Worm (Caenorhabditis elegans) whole organism, L1 larva: ENCODE data around the gene K08F9.1.
A peak's percentile ranks its signal among the peaks of the same experiment; 100 is the strongest.

Experiments
- C04F5.9 ChIP-seq: sonication (generic microtip); optimal IDR thresholded peaks from 2 replicates; lab custom pipeline; 2016; ENCODE audit warnings: missing genetic modification characterization, missing compliant biosample characterization
- C16A3.4 ChIP-seq: fragments of 150-350 bp; optimal IDR thresholded peaks from 2 replicates; lab custom pipeline; 2014; ENCODE audit warnings: missing biosample characterization, missing genetic modification characterization
- F16B12.6 ChIP-seq: fragments of 150-350 bp; optimal IDR thresholded peaks from 2 replicates; lab custom pipeline; 2014; ENCODE audit warnings: missing biosample characterization, missing genetic modification characterization
- Y116A8C.19 ChIP-seq: sonication (generic microtip); optimal IDR thresholded peaks from 2 replicates; lab custom pipeline; 2016; ENCODE audit warnings: missing compliant biosample characterization, missing genetic modification characterization, borderline replicate concordance
- alr-1 ChIP-seq: fragments of 200-800 bp; sonication (Bioruptor generic); optimal IDR thresholded peaks from 2 replicates; lab custom pipeline; 2018; ENCODE audit warnings: borderline replicate concordance, mild to moderate bottlenecking, missing genetic modification characterization, missing compliant biosample characterization
- ama-1 ChIP-seq: fragments of 150-350 bp; optimal IDR thresholded peaks from 2 replicates; lab custom pipeline; 2014
- ceh-8 ChIP-seq: fragments of 200-800 bp; sonication (Bioruptor generic); optimal IDR thresholded peaks from 2 replicates; lab custom pipeline; 2018; ENCODE audit warnings: mild to moderate bottlenecking, missing genetic modification characterization, moderate library complexity, missing compliant biosample characterization
- ceh-82 ChIP-seq, 3 experiments: fragments of 150-350 bp in 1 of 3; sonication (generic microtip) in 2 of 3; optimal IDR thresholded peaks; 2 replicates each; lab custom pipeline; 2014 to 2017; ENCODE audit warnings: missing biosample characterization in 3 of 3, missing genetic modification characterization in 3 of 3
- ces-1 ChIP-seq: fragments of 150-350 bp; optimal IDR thresholded peaks from 2 replicates; lab custom pipeline; 2014; ENCODE audit warnings: missing biosample characterization, missing genetic modification reagents, missing genetic modification characterization
- dsc-1 ChIP-seq: sonication (generic microtip); optimal IDR thresholded peaks from 2 replicates; lab custom pipeline; 2016; ENCODE audit warnings: mild to moderate bottlenecking, missing genetic modification characterization, missing compliant biosample characterization
- efl-1 ChIP-seq, 4 experiments: fragments of 150-350 bp; optimal IDR thresholded peaks in 3 of 4; peaks in 1 of 4; 1 replicate in 1 of 4; 2 replicates in 3 of 4; lab custom pipeline; 2014; ENCODE audit warnings: missing biosample characterization in 2 of 4, missing genetic modification characterization in 2 of 4, missing genetic modification reagents in 2 of 4
- efl-3 ChIP-seq: fragments of 200-800 bp; sonication (Bioruptor generic); optimal IDR thresholded peaks from 2 replicates; lab custom pipeline; 2018; ENCODE audit warnings: mild to moderate bottlenecking, missing genetic modification characterization, missing compliant biosample characterization
- egl-13 ChIP-seq: sonication (generic microtip); optimal IDR thresholded peaks from 2 replicates; lab custom pipeline; 2016; ENCODE audit warnings: missing genotype, missing genetic modification reagents, missing genetic modification characterization, missing compliant biosample characterization
- elt-2 ChIP-seq: sonication (generic microtip); optimal IDR thresholded peaks from 2 replicates; lab custom pipeline; 2016; ENCODE audit warnings: missing genetic modification characterization, mild to moderate bottlenecking, inconsistent platforms, missing compliant biosample characterization, missing genetic modification reagents
- ets-5 ChIP-seq: fragments of 200-800 bp; sonication (Bioruptor generic); IDR thresholded peaks from 2 replicates; pipeline ENCODE4 v1.3.6; 2022; ENCODE audit warnings: missing genetic modification characterization, missing compliant biosample characterization
- fkh-4 ChIP-seq: sonication (generic microtip); optimal IDR thresholded peaks from 2 replicates; lab custom pipeline; 2016; ENCODE audit warnings: missing compliant biosample characterization, missing genetic modification characterization, borderline replicate concordance
- fos-1 ChIP-seq: fragments of 150-350 bp; optimal IDR thresholded peaks from 2 replicates; lab custom pipeline; 2014; ENCODE audit warnings: missing biosample characterization, missing genetic modification characterization
- hpl-2 ChIP-seq: fragments of 150-350 bp; optimal IDR thresholded peaks from 2 replicates; lab custom pipeline; 2014; ENCODE audit warnings: missing biosample characterization, missing genetic modification reagents, missing genetic modification characterization
- irx-1 ChIP-seq: sonication (generic microtip); optimal IDR thresholded peaks from 2 replicates; lab custom pipeline; 2016; ENCODE audit warnings: missing genetic modification characterization, missing compliant biosample characterization
- lin-13 ChIP-seq: fragments of 150-350 bp; optimal IDR thresholded peaks from 2 replicates; lab custom pipeline; 2014; ENCODE audit warnings: missing biosample characterization, missing genetic modification reagents, missing genetic modification characterization
- lin-14 ChIP-seq: fragments of 200-800 bp; sonication (Bioruptor generic); optimal IDR thresholded peaks from 2 replicates; lab custom pipeline; 2018; ENCODE audit warnings: mild to moderate bottlenecking, missing genetic modification characterization, moderate library complexity, missing compliant biosample characterization
- lin-35 ChIP-seq, 2 experiments: fragments of 150-350 bp; optimal IDR thresholded peaks; 2 replicates each; lab custom pipeline; 2014; ENCODE audit warnings: missing biosample characterization in 2 of 2, missing genetic modification characterization in 2 of 2, missing genetic modification reagents in 2 of 2
- lir-3 ChIP-seq: sonication (generic microtip); optimal IDR thresholded peaks from 2 replicates; lab custom pipeline; 2016; ENCODE audit warnings: mild to moderate bottlenecking, missing genetic modification characterization, moderate library complexity, missing compliant biosample characterization; ENCODE audit not compliant: poor library complexity
- lsy-2 ChIP-seq, 2 experiments: fragments of 150-350 bp; optimal IDR thresholded peaks; 2 replicates each; lab custom pipeline; 2014; ENCODE audit warnings: missing biosample characterization in 2 of 2, missing genetic modification characterization in 2 of 2
- mef-2 ChIP-seq: fragments of 150-350 bp; optimal IDR thresholded peaks from 2 replicates; lab custom pipeline; 2014; ENCODE audit warnings: missing biosample characterization, missing genetic modification characterization
- mep-1 ChIP-seq: fragments of 150-350 bp; optimal IDR thresholded peaks from 2 replicates; lab custom pipeline; 2014; ENCODE audit warnings: missing biosample characterization, missing genetic modification characterization
- nhr-11 ChIP-seq: fragments of 150-350 bp; optimal IDR thresholded peaks from 2 replicates; lab custom pipeline; 2014; ENCODE audit warnings: missing biosample characterization, missing genetic modification characterization
- nhr-19 ChIP-seq: fragments of 200-800 bp; sonication (Bioruptor generic); conservative IDR thresholded peaks from 2 replicates; pipeline ENCODE4 v1.3.6; 2022; ENCODE audit warnings: missing genetic modification characterization, missing compliant biosample characterization
- nhr-20 ChIP-seq: sonication (generic microtip); optimal IDR thresholded peaks from 2 replicates; lab custom pipeline; 2016; ENCODE audit warnings: mild to moderate bottlenecking, missing genetic modification characterization, missing compliant biosample characterization
- nhr-71 ChIP-seq: sonication (generic microtip); optimal IDR thresholded peaks from 2 replicates; lab custom pipeline; 2016; ENCODE audit warnings: mild to moderate bottlenecking, missing genetic modification characterization, moderate library complexity, missing compliant biosample characterization
- nhr-76 ChIP-seq: sonication (generic microtip); optimal IDR thresholded peaks from 2 replicates; lab custom pipeline; 2017; ENCODE audit warnings: missing biosample characterization, missing genetic modification characterization
- nhr-77 ChIP-seq: fragments of 150-350 bp; optimal IDR thresholded peaks from 2 replicates; lab custom pipeline; 2014; ENCODE audit warnings: missing biosample characterization, missing genetic modification characterization
- nhr-85 ChIP-seq: sonication (generic microtip); peaks from one replicate; lab custom pipeline; 2016; ENCODE audit warnings: missing genetic modification characterization, inconsistent platforms, missing compliant biosample characterization
- nhr-90 ChIP-seq: sonication (generic microtip); optimal IDR thresholded peaks from 2 replicates; lab custom pipeline; 2016; ENCODE audit warnings: mild to moderate bottlenecking, missing genetic modification characterization, missing compliant biosample characterization; ENCODE audit not compliant: poor library complexity
- pag-3 ChIP-seq: sonication (generic microtip); optimal IDR thresholded peaks from 2 replicates; lab custom pipeline; 2017; ENCODE audit warnings: missing genetic modification characterization, mild to moderate bottlenecking, missing compliant biosample characterization, antibody characterized with exemption, borderline replicate concordance; ENCODE audit not compliant: insufficient read depth
- pax-3 ChIP-seq: fragments of 200-800 bp; sonication (Bioruptor generic); optimal IDR thresholded peaks from 2 replicates; lab custom pipeline; 2018; ENCODE audit warnings: mild to moderate bottlenecking, missing genetic modification characterization, moderate library complexity, missing compliant biosample characterization
- rnt-1 ChIP-seq: sonication (generic microtip); optimal IDR thresholded peaks from 2 replicates; lab custom pipeline; 2016; ENCODE audit warnings: mild to moderate bottlenecking, missing genetic modification characterization, moderate library complexity, missing compliant biosample characterization
- skn-1 ChIP-seq: fragments of 150-350 bp; optimal IDR thresholded peaks from 2 replicates; lab custom pipeline; 2014; ENCODE audit warnings: missing biosample characterization, missing genetic modification characterization
- snpc-4 ChIP-seq: fragments of 150-350 bp; optimal IDR thresholded peaks from 2 replicates; lab custom pipeline; 2014; ENCODE audit warnings: missing biosample characterization, missing genetic modification characterization
- snu-23 ChIP-seq: sonication (generic microtip); optimal IDR thresholded peaks from 2 replicates; lab custom pipeline; 2016; ENCODE audit warnings: missing genetic modification characterization, missing compliant biosample characterization
- swsn-7 ChIP-seq: sonication (generic microtip); optimal IDR thresholded peaks from 2 replicates; lab custom pipeline; 2016; ENCODE audit warnings: missing genetic modification characterization, missing compliant biosample characterization
- unc-62 ChIP-seq: fragments of 150-350 bp; optimal IDR thresholded peaks from 2 replicates; lab custom pipeline; 2014; ENCODE audit warnings: missing biosample characterization, missing genetic modification reagents, missing genetic modification characterization
- zip-4 ChIP-seq: fragments of 200-800 bp; sonication (Bioruptor generic); optimal IDR thresholded peaks from 2 replicates; lab custom pipeline; 2018; ENCODE audit warnings: mild to moderate bottlenecking, missing genetic modification characterization, moderate library complexity, missing compliant biosample characterization
- ztf-11 ChIP-seq, 2 experiments: sonication (generic microtip); optimal IDR thresholded peaks; 2 replicates each; lab custom pipeline; 2016 to 2017; ENCODE audit warnings: missing genetic modification characterization in 2 of 2, missing biosample characterization in 1 of 2, missing compliant biosample characterization in 1 of 2
- ztf-4 ChIP-seq: fragments of 150-350 bp; optimal IDR thresholded peaks from 2 replicates; lab custom pipeline; 2014; ENCODE audit warnings: missing biosample characterization, missing genetic modification characterization

K08F9.1 gene

DNA sequence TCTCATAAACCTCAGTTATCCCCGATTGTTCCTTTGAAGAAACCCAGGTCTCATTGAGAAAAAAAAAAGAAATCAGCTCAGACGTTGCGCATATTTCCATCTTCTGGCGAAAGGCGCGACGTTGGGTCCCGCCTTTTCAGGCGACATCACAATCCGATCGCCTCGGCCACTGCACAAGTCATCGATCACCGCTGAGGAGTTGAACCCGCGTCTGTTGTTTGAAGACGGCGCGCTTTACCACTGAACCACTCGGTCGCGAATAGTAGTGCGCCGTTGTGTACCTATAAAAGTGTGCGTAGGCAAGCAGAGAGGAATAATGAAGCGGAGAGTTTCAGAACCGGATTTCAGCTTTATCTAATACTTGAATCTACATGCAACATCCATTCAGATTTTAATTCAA lies 47.7 kb upstream of the K08F9.1 start, which contains the start of gene Y75B12B.11 (continued):
- TF ChIP-seq ztf-11 (tag; optimal IDR thresholded peaks at IDR 0.05; lab: Kevin White, UChicago) (peak in 1 of 2 experiments; percentile 33), snpc-4 (tag; lab: Kevin White, UChicago) (peak; percentile 56), nhr-90 (tag; lab: Kevin White, UChicago) (peak; percentile 75), ceh-82 (tag; optimal IDR thresholded peaks at IDR 0.05; lab: Kevin White, UChicago) (peak; percentile 33 to 64 (median 37)), fkh-4 (tag; lab: Kevin White, UChicago) (peak; percentile 9), egl-13 (tag; lab: Kevin White, UChicago) (no peak), ces-1 (no peak), hpl-2 (GFP tag; lab: Kevin White, UChicago) (peak; percentile 11), nhr-11 (tag; lab: Kevin White, UChicago) (no peak), elt-2 (peak; percentile 57), swsn-7 (peak; percentile 70), F16B12.6 (tag; lab: Kevin White, UChicago) (peak; percentile 34), pag-3 (no peak), ceh-8 (GFP tag; lab: Kevin White, UChicago) (no peak), C04F5.9 (peak; percentile 24), nhr-71 (tag; lab: Kevin White, UChicago) (peak; percentile 87), mep-1 (tag; lab: Kevin White, UChicago) (peak; percentile 79), lsy-2 (tag; optimal IDR thresholded peaks at IDR 0.05; lab: Kevin White, UChicago) (peak; percentile 57 to 67), lin-13 (peak; percentile 34), Y116A8C.19 (tag; lab: Kevin White, UChicago) (no peak), alr-1 (tag; lab: Kevin White, UChicago) (no peak), ets-5 (GFP tag; lab: Robert Waterston, UW) (no peak), nhr-77 (tag; lab: Kevin White, UChicago) (peak; percentile 45), lir-3 (tag; lab: Kevin White, UChicago) (peak; percentile 51), zip-4 (peak; percentile 29), efl-1 (optimal IDR thresholded peaks at IDR 0.05; lab: Kevin White, UChicago) (peak; percentile 57 to 80), efl-1 (GFP tag; optimal IDR thresholded peaks at IDR 0.05 in 1 of 2; lab: Kevin White, UChicago) (peak; percentile 72 to 98), nhr-85 (tag; lab: Kevin White, UChicago) (peak; percentile 82), lin-14 (GFP tag; lab: Kevin White, UChicago) (peak; percentile 63), C16A3.4 (tag; lab: Kevin White, UChicago) (peak; percentile 69), nhr-76 (tag; lab: Kevin White, UChicago) (no peak), nhr-19 (GFP tag; lab: Robert Waterston, UW) (peak; percentile 71), lin-35 (GFP tag; optimal IDR thresholded peaks at IDR 0.05; lab: Kevin White, UChicago) (peak; percentile 73 to 89), unc-62 (GFP tag; lab: Kevin White, UChicago) (no peak), skn-1 (tag; lab: Kevin White, UChicago) (peak; percentile 67), efl-3 (no peak), snu-23 (GFP tag; lab: Kevin White, UChicago) (peak; percentile 78), ama-1 (peak; percentile 86), nhr-20 (peak; percentile 79), dsc-1 (tag; lab: Kevin White, UChicago) (peak; percentile 66), rnt-1 (tag; lab: Kevin White, UChicago) (peak; percentile 85), fos-1 (tag; lab: Kevin White, UChicago) (peak; percentile 16), pax-3 (tag; lab: Kevin White, UChicago) (peak; percentile 86), irx-1 (tag; lab: Kevin White, UChicago) (peak; percentile 28), mef-2 (tag; lab: Kevin White, UChicago) (peak; percentile 39), ztf-4 (tag; lab: Kevin White, UChicago) (peak; percentile 78)
